Worm (Caenorhabditis elegans) whole organism, L2 larva: ENCODE results near the gene ugt-21.

Source experiments
- ZK546.5 ChIP-seq: sonication (generic microtip); optimal IDR thresholded peaks from 2 replicates; lab custom pipeline; 2017; ENCODE audit warnings: missing biosample characterization, missing genetic modification characterization
- lin-13 ChIP-seq: fragments of 150-350 bp; optimal IDR thresholded peaks from 2 replicates; lab custom pipeline; 2014; ENCODE audit warnings: missing biosample characterization, missing genetic modification reagents, missing genetic modification characterization
- lsy-2 ChIP-seq, 2 experiments: fragments of 150-350 bp in 1 of 2; sonication (generic microtip) in 1 of 2; optimal IDR thresholded peaks; 2 replicates each; lab custom pipeline; 2014 to 2017; ENCODE audit warnings: missing biosample characterization in 2 of 2, missing genetic modification characterization in 2 of 2
- mab-5 ChIP-seq: fragments of 150-350 bp; optimal IDR thresholded peaks from 2 replicates; lab custom pipeline; 2014; ENCODE audit warnings: missing biosample characterization, missing genetic modification characterization
- nhr-12 ChIP-seq: fragments of 150-350 bp; optimal IDR thresholded peaks from 2 replicates; lab custom pipeline; 2014; ENCODE audit warnings: missing biosample characterization, missing genetic modification characterization
- nhr-6 ChIP-seq: fragments of 150-350 bp; optimal IDR thresholded peaks from 2 replicates; lab custom pipeline; 2014; ENCODE audit warnings: missing biosample characterization, missing genetic modification characterization
- unc-62 ChIP-seq: fragments of 150-350 bp; optimal IDR thresholded peaks from 2 replicates; lab custom pipeline; 2014; ENCODE audit warnings: missing biosample characterization, missing genetic modification reagents, missing genetic modification characterization
- ztf-11 ChIP-seq: sonication (generic microtip); optimal IDR thresholded peaks from 2 replicates; lab custom pipeline; 2017; ENCODE audit warnings: missing biosample characterization, missing genetic modification characterization

DNA sequence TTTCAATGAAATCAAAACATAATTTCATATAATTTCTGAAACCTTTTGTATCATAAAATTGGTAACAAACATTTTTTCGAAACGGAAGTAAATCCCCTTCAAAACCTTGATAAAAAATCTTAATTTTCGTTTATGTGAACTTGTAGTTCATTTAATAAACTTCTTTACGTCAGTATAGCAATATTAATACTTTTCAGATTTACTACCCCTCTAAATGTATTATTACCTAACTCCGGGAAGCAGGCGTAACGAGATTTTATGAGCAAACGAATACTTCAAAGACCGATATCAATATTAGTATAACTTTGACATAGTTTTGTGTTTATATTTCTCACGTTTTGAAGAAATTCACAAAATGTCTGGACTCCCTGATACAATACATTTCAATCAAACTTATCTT, 11.8 kb upstream of the ugt-21 start, which contains the start of gene sru-1:
- TF ChIP-seq ztf-11 (no peak), mab-5 (no peak), ZK546.5 (tag; lab: Kevin White, UChicago) (no peak), unc-62 (GFP tag; lab: Kevin White, UChicago) (no peak), nhr-12 (tag; lab: Kevin White, UChicago) (no peak), lin-13 (GFP tag; lab: Kevin White, UChicago) (no peak), lsy-2 (tag; optimal IDR thresholded peaks at IDR 0.05; lab: Kevin White, UChicago) (no peak), nhr-6 (no peak)
